Fruit fly (Drosophila melanogaster) Kc167 (cell line): ENCODE data around the gene CG10903.
"Not testable (repeated sequence)": the region's sequence is repeated elsewhere in the genome, so short reads cannot be mapped to it uniquely, and the experiment has no call there.

Experiments used
- Myc ChIP-seq: fragments of >200 bp; optimal IDR thresholded peaks from 2 replicates; lab custom pipeline; 2017; ENCODE audit warnings: missing external identifiers
- Sin3A ChIP-seq: fragments of >200 bp; optimal IDR thresholded peaks from 2 replicates; lab custom pipeline; 2018; ENCODE audit warnings: missing external identifiers
- h ChIP-seq: fragments of >200 bp; optimal IDR thresholded peaks from 3 replicates; lab custom pipeline; 2018; ENCODE audit warnings: missing external identifiers
- insv ChIP-seq: fragments of >200 bp; optimal IDR thresholded peaks from 3 replicates; lab custom pipeline; 2018; ENCODE audit warnings: missing external identifiers
- psq ChIP-seq: fragments of >200 bp; optimal IDR thresholded peaks from 2 replicates; lab custom pipeline; 2017; ENCODE audit warnings: missing external identifiers
- ttk ChIP-seq: sonication (Bioruptor generic); optimal IDR thresholded peaks from 2 replicates; lab custom pipeline; 2017; ENCODE audit warnings: missing external identifiers

Gene CG10903

DNA sequence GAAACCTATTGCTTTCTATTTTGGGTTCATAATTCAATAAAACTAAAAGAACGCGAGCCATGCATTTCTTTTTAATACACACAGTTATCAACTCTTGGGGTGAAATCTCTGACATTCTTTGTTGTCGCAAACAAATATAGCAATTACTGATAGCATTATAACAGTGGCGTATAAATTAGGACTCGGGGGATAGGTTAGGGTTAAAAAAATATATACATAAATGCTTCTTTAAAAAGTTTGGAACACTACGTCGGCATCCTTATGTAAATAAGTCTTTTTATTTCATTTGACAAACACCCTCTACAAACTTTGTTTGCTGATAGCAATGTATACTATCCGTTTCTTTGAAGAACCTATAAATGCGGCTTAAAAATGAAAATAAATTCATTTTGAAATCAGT is 10.6 kb downstream of the CG10903 start, which contains the start of gene CG43060:
TSS of gene CG43060 (plus strand) at position 382 of the 400 bp plus-strand sequence.
- no peak for TF ChIP-seq insv (lab: Kevin White, UChicago)
- no peak for TF ChIP-seq Myc
- no peak for TF ChIP-seq ttk
- no peak for TF ChIP-seq h (lab: Kevin White, UChicago)
- no peak for TF ChIP-seq psq (lab: Kevin White, UChicago)
- no peak for TF ChIP-seq Sin3A (lab: Kevin White, UChicago)

DNA sequence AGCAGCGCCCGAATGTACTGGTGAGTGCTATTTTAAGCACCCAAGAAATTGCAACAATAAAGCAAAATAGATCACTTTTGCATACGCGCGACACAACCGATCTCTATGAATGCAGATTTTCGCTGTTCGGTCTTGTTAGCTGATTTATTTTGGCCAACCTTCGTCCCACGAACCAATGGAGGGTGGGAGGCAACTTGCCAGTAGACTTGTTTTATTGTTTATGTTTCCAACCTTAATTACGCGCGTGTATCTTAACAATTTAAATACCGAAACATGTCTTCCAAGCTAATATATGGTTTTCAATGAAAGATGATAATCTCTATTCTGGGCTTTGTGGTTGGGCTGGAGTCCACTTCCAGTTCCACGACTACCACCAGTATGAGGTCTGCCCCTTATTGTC is 18.7 kb downstream of the CG10903 start, which contains the start of gene CG43618:
TSS of gene CG43618 (plus strand) at position 301 of the 400 bp plus-strand sequence.
- TF ChIP-seq psq (lab: Kevin White, UChicago); insv (lab: Kevin White, UChicago); Myc: not testable (repeated sequence)

DNA sequence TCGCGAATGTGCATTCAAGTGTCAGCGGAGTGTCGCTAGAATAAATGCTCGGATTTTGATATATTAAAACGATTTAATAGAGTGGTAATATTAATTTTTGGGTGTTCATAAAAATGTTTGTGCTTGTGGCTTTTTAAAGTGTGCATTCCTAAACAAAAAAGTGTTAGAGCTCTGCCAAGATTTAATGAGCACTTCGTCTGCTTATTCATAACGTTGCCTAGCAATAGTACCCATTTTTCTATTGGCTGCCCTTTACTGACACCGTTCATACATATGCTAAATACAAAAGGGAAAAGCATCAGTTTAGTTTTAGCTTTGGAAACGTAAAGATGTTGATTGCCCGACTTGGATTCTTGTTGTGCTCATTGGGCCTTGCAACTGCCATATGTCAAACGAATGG is 19.2 kb downstream of the CG10903 start, which contains the start of gene CG43061:
TSS of gene CG43061 (plus strand) at position 301 of the 400 bp plus-strand sequence.
- not testable (repeated sequence) for TF ChIP-seq Sin3A, h, insv (lab: Kevin White, UChicago)

DNA sequence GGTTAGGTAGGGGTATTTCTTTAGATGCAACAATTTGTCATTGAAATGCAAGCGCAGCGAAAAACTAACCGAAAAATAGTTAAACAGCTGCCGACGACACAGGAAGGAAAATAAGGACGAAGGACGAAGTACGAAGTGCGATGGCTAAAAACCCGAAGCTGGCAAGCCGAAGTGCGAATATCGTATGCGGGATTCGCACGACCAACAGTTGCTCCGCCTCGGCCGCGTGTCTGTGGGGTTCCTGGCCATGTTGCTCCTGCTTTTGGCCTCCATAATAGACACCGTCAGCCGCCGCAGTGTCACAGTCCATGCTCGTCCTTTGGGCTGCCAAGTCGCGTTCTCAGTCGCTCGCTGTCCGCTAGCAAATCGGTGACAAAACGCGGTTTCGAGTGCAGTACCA is 28.8 kb downstream of the CG10903 start, which contains the start of gene mAChR-B:
TSS of gene mAChR-B (plus strand) at position 301 of the 400 bp plus-strand sequence.
- TF ChIP-seq ttk: no peak
- no peak for TF ChIP-seq insv (lab: Kevin White, UChicago)
- no peak for TF ChIP-seq Sin3A (lab: Kevin White, UChicago)
- no peak for TF ChIP-seq psq (lab: Kevin White, UChicago)
- TF ChIP-seq h (lab: Kevin White, UChicago): no peak
- TF ChIP-seq Myc: no peak

DNA sequence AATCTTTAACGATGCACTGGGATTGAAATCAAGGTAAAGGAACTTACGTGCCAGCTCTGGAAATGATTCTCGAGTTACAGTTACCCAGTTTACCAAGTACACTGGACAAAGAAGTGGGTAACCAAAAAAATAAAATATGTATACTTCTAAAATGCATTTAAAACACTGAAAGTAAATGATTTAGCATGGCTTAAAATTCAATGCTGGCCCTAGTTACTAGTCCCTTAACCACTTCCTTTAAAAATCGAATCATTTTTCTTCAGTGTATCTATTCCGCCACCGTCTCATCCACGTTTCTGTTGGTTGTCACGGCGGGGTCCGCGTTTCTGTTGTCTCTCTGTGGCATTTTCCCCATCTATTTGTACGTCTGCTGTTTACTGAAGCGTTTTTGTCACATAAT is 42.4 kb downstream of the CG10903 start:
- no peak for TF ChIP-seq psq (lab: Kevin White, UChicago)
- no peak for TF ChIP-seq Myc
- TF ChIP-seq insv (lab: Kevin White, UChicago): no peak
- TF ChIP-seq ttk: no peak
- TF ChIP-seq Sin3A (lab: Kevin White, UChicago): no peak
- no peak for TF ChIP-seq h (lab: Kevin White, UChicago)
